Worm (Caenorhabditis elegans): Measurements from ENCODE around the gene rsu-1.
A peak's percentile ranks its signal among the peaks of the same experiment; 100 is the strongest.

rsu-1 gene

DNA sequence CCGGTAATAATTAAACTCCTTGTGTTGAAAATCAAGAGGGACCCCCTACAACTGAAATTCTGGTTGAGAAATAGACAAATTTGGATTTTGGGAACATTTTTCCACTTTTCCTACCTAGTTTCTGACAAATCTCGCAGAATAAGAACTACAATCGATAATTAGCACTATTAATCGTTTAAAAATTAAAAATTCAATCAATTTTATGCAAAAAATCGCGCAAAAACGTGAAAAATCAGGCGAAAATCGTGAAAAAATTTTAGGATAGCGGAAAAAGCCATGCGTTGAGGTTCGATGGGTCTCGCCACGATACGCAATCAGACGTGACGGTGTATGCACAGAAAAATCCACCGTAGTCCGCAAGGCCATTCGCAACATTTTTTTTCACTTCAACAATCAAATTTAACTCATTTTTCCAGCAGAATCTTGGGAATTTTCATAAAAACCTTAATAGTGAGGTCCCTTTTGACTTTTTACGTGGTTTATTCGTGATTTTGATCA is 33.3 kb downstream of the rsu-1 start, which contains the start of gene lias-1 (continued):
- peak; percentile 18 for TF ChIP-seq nhr-43 (tag; optimal IDR thresholded peaks at IDR 0.05; ENCODE audit: poor library complexity, severe bottlenecking)
- TF ChIP-seq ama-1 (optimal IDR thresholded peaks at IDR 0.05): peak; percentile 68
- TF ChIP-seq ceh-82 (tag; optimal IDR thresholded peaks at IDR 0.05): no peak
- TF ChIP-seq fkh-2 (tag; optimal IDR thresholded peaks at IDR 0.05): no peak
- no peak for TF ChIP-seq ZK546.5 (tag; optimal IDR thresholded peaks at IDR 0.05)

DNA sequence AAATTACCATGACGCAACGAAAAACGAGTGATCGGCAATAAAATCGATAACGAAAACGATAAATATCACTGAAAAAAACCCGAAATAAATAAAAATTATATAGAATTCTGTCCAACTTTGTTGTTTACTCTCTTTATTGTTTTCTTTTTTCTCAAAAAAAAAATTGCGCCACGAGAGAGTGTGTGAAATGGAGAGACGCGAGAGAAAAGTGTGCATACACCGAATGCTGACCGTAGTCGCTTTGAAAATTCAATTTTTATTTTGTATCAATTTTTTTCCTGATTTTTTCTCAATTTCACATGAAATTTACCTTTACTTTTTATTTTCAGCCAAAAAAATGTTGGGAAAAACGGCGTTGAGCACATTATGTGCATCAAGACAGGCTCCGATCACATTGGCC is 38.1 kb downstream of the rsu-1 start, which contains the start of the genes M01F1.4 and mrpl-35:
Gene M01F1.4 (minus strand): TSS at position 126 of the 400 bp plus-strand sequence.
Gene mrpl-35 (plus strand): TSS at position 330 of the 400 bp plus-strand sequence.
- TF ChIP-seq lin-39 (tag; optimal IDR thresholded peaks at IDR 0.05) (peak; percentile 12), nhr-237 (tag; optimal IDR thresholded peaks at IDR 0.05) (no peak), lin-15B (tag; optimal IDR thresholded peaks at IDR 0.05) (peak; percentile 62), pha-4 (tag; optimal IDR thresholded peaks at IDR 0.05) (peak; percentile 95), hmg-11 (tag; optimal IDR thresholded peaks at IDR 0.05) (peak; percentile 45), fkh-10 (GFP tag; optimal IDR thresholded peaks at IDR 0.05) (no peak), nhr-23 (tag; optimal IDR thresholded peaks at IDR 0.05) (peak; percentile 3), elt-2 (tag; optimal IDR thresholded peaks at IDR 0.05) (peak; percentile 14), nfya-1 (tag; optimal IDR thresholded peaks at IDR 0.05; ENCODE audit: insufficient read depth) (peak; percentile 87), snpc-4 (tag; optimal IDR thresholded peaks at IDR 0.05) (peak; percentile 65)

DNA sequence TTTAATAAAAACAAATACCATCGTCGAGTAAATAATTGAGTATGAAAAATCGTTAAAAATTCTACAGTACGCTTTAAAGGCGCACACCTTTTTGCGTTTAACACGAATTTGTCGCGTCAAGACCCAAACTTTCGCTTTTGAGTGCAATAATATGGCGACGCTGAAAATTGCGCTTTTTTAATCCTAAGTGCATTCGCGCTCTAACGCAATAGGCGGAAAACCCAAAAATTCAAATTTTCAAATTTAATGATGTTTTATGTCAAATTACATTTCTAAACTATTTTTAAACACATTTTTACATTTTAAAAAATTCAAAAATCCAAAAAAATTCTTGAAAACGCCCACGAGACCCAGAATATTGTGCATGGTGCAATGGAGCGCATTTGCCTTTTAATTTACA is 40.0 kb downstream of the rsu-1 start:
- no peak for TF ChIP-seq pqm-1 (tag; optimal IDR thresholded peaks at IDR 0.05)
- TF ChIP-seq aly-2 (tag; optimal IDR thresholded peaks at IDR 0.05): no peak
- TF ChIP-seq ztf-4 (tag; optimal IDR thresholded peaks at IDR 0.05): no peak
- TF ChIP-seq unc-39 (tag; optimal IDR thresholded peaks at IDR 0.05): no peak
- no peak for TF ChIP-seq mml-1 (tag; optimal IDR thresholded peaks at IDR 0.05)
- TF ChIP-seq jun-1 (tag; optimal IDR thresholded peaks at IDR 0.05): no peak
- TF ChIP-seq ceh-28 (tag; optimal IDR thresholded peaks at IDR 0.05): no peak
- no peak for TF ChIP-seq elt-3 (tag; optimal IDR thresholded peaks at IDR 0.05)
- no peak for TF ChIP-seq unc-62 (GFP tag; optimal IDR thresholded peaks at IDR 0.05)

DNA sequence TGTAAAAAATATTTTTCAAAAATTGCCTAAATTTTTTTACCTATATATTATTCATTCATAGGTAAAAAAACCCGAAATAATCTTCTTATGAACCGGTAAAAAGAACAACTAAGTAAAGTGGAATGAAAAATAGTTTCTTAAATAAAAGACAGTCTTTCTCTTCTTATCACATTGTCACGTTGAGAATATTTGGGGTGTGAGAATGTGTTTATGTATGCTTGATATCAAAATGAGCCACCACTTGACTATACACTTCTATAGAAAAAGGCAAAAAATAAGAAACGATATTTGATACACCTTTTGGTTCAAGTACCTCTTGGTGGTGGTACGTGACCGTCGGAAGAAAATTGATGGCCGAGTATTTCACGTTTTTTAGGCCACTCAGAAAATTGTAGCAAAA is 47.7 kb downstream of the rsu-1 start, which contains the start of gene hmit-1.3:
Gene hmit-1.3 (minus strand): TSS at position 103 of the 400 bp plus-strand sequence.
- TF ChIP-seq pha-4 (tag; optimal IDR thresholded peaks at IDR 0.05) (peak; percentile 13), pqm-1 (tag; optimal IDR thresholded peaks at IDR 0.05) (peak; percentile 58), elt-2 (tag; optimal IDR thresholded peaks at IDR 0.05) (peak; percentile 58), unc-62 (GFP tag; optimal IDR thresholded peaks at IDR 0.05) (no peak), ceh-82 (tag; optimal IDR thresholded peaks at IDR 0.05) (no peak)

DNA sequence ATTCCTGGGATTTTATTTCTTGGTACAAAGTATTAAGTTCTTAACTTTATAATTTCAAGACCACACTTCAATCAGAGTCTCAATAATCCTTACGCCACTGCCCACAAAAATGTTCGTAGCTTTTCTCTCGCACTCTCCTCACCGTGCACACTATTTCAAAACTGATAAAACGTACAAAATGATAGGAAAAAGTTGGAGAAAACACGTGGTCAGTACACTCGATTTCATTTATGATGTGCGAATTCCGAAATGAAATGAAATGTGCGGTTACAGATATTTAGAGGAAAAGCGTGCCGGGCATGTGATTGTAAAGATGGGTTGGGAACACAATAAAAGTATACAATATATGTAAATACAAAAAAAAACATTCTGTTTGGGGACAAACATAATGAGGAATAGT is 48.6 kb downstream of the rsu-1 start:
- TF ChIP-seq pqm-1 (tag; optimal IDR thresholded peaks at IDR 0.05) (peak; percentile 95), ztf-4 (tag; optimal IDR thresholded peaks at IDR 0.05) (no peak), nhr-77 (tag; optimal IDR thresholded peaks at IDR 0.05) (no peak), nfya-1 (tag; optimal IDR thresholded peaks at IDR 0.05; ENCODE audit: insufficient read depth) (no peak), ama-1 (optimal IDR thresholded peaks at IDR 0.05) (no peak), nhr-12 (tag; optimal IDR thresholded peaks at IDR 0.05) (no peak), elt-2 (tag; optimal IDR thresholded peaks at IDR 0.05) (peak; percentile 87), egl-27 (tag; optimal IDR thresholded peaks at IDR 0.05) (no peak), skn-1 (tag; optimal IDR thresholded peaks at IDR 0.05) (no peak), egl-5 (tag; optimal IDR thresholded peaks at IDR 0.05) (no peak), nhr-76 (tag; optimal IDR thresholded peaks at IDR 0.05) (no peak), jun-1 (tag; optimal IDR thresholded peaks at IDR 0.05) (peak; percentile 7), lin-39 (tag; optimal IDR thresholded peaks at IDR 0.05) (no peak), hmg-11 (tag; optimal IDR thresholded peaks at IDR 0.05) (no peak), daf-12 (tag; optimal IDR thresholded peaks at IDR 0.05) (no peak), ztf-11 (tag; optimal IDR thresholded peaks at IDR 0.05) (no peak), lsy-12 (tag; optimal IDR thresholded peaks at IDR 0.05) (no peak), aly-2 (tag; optimal IDR thresholded peaks at IDR 0.05) (no peak), unc-39 (tag; optimal IDR thresholded peaks at IDR 0.05) (no peak), ceh-9 (tag; optimal IDR thresholded peaks at IDR 0.05) (no peak), nhr-23 (tag; optimal IDR thresholded peaks at IDR 0.05) (no peak), pha-4 (tag; optimal IDR thresholded peaks at IDR 0.05) (peak; percentile 51), elt-3 (tag; optimal IDR thresholded peaks at IDR 0.05) (no peak), eor-1 (tag; optimal IDR thresholded peaks at IDR 0.05) (no peak), nhr-237 (tag; optimal IDR thresholded peaks at IDR 0.05) (no peak)
